Fruit fly (Drosophila melanogaster): ENCODE results near the gene CG3078.

dm6 chrX:2278782-2279304 is 19.2 kb upstream of the CG3078 start:
- no peak for TF ChIP-seq lola (GFP tag; optimal IDR thresholded peaks at IDR 0.05)
- no peak for TF ChIP-seq OdsH (GFP tag; optimal IDR thresholded peaks at IDR 0.05)
- TF ChIP-seq psq (GFP tag; optimal IDR thresholded peaks at IDR 0.05): no peak
- TF ChIP-seq usp (GFP tag; optimal IDR thresholded peaks at IDR 0.05): no peak
- TF ChIP-seq Hr83 (GFP tag; optimal IDR thresholded peaks at IDR 0.05; ENCODE audit: poor library complexity, severe bottlenecking): no peak
- TF ChIP-seq h (GFP tag; optimal IDR thresholded peaks at IDR 0.05): no peak
- no peak for TF ChIP-seq dl (GFP tag; optimal IDR thresholded peaks at IDR 0.05; ENCODE audit: insufficient read depth in 1 of 2, partially characterized antibody in 2 of 2)
- TF ChIP-seq fru (GFP tag; optimal IDR thresholded peaks at IDR 0.05): no peak
- TF ChIP-seq woc (GFP tag; optimal IDR thresholded peaks at IDR 0.05): no peak
- TF ChIP-seq Hnf4 (GFP tag; optimal IDR thresholded peaks at IDR 0.05): no peak

Measured in whole organism, wandering third instar larva.